Worm (Caenorhabditis elegans) whole organism, mixed stage, embryonic: ENCODE results near the gene srg-6.

Experiments
- blmp-1 ChIP-seq: fragments of 150-350 bp; optimal IDR thresholded peaks from 2 replicates; lab custom pipeline; 2014; ENCODE audit warnings: missing biosample characterization, missing genetic modification characterization
- lin-13 ChIP-seq: fragments of 150-350 bp; optimal IDR thresholded peaks from 2 replicates; lab custom pipeline; 2014; ENCODE audit warnings: missing biosample characterization, missing genetic modification characterization
- lin-32 ChIP-seq: fragments of 200-800 bp; sonication (Bioruptor generic); optimal IDR thresholded peaks from 2 replicates; lab custom pipeline; 2018; ENCODE audit warnings: mild to moderate bottlenecking, missing genetic modification characterization, missing compliant biosample characterization
- lsy-2 ChIP-seq: fragments of 150-350 bp; optimal IDR thresholded peaks from 2 replicates; lab custom pipeline; 2014; ENCODE audit warnings: missing biosample characterization, missing genetic modification characterization
- mab-5 ChIP-seq: fragments of 150-350 bp; optimal IDR thresholded peaks from 2 replicates; lab custom pipeline; 2014; ENCODE audit warnings: missing biosample characterization, missing genetic modification characterization
- mep-1 ChIP-seq: fragments of 150-350 bp; optimal IDR thresholded peaks from 2 replicates; lab custom pipeline; 2017; ENCODE audit warnings: missing biosample characterization, missing genetic modification reagents, missing genetic modification characterization, inconsistent platforms
- nhr-237 ChIP-seq: fragments of 150-350 bp; optimal IDR thresholded peaks from 2 replicates; lab custom pipeline; 2014; ENCODE audit warnings: missing biosample characterization, missing genetic modification characterization
- nhr-76 ChIP-seq: sonication (generic microtip); optimal IDR thresholded peaks from 2 replicates; lab custom pipeline; 2017; ENCODE audit warnings: missing biosample characterization, missing genetic modification characterization
- snpc-4 ChIP-seq: fragments of 150-350 bp; optimal IDR thresholded peaks from 2 replicates; lab custom pipeline; 2014; ENCODE audit warnings: missing biosample characterization, missing genetic modification characterization
- tbx-8 ChIP-seq: fragments of 200-800 bp; sonication (Bioruptor generic); optimal IDR thresholded peaks from 2 replicates; lab custom pipeline; 2018; ENCODE audit warnings: mild to moderate bottlenecking, missing genetic modification characterization, moderate library complexity, missing compliant biosample characterization
- unc-39 ChIP-seq: fragments of 150-350 bp; optimal IDR thresholded peaks from 2 replicates; lab custom pipeline; 2014; ENCODE audit warnings: missing biosample characterization, missing genetic modification characterization
- unc-62 ChIP-seq: fragments of 150-350 bp; optimal IDR thresholded peaks from 2 replicates; lab custom pipeline; 2014; ENCODE audit warnings: missing biosample characterization, missing genetic modification reagents, missing genetic modification characterization

DNA sequence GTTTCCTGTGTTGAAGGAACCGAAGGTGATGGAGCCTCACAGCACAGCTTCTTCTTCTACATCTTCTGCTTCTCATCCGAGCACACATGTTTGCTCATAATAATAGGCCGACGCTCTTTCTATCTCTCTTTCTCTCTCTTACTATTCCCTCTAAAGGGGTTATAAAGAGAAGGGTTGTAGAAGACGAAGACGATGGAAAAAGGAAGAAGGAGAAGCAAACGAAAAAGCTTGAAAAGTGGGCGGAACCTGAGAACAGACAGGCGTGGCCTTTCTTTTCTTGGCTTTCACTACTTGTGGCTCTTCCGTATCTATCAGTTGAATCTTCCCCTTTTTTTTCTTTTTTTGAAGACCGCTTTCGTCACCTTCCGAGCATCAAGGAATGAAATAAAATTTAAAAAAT is 42.0 kb upstream of the srg-6 start:
- TF ChIP-seq lin-13 (tag; lab: Kevin White, UChicago) (no peak), mab-5 (tag; lab: Kevin White, UChicago) (no peak), snpc-4 (tag; lab: Kevin White, UChicago) (no peak), nhr-237 (tag; lab: Kevin White, UChicago) (no peak), nhr-76 (no peak), blmp-1 (tag; lab: Kevin White, UChicago) (no peak), unc-39 (no peak), tbx-8 (no peak), mep-1 (tag; lab: Kevin White, UChicago) (no peak), unc-62 (no peak), lin-32 (GFP tag; lab: Kevin White, UChicago) (no peak), lsy-2 (tag; lab: Kevin White, UChicago) (no peak)
